Fruit fly (Drosophila melanogaster) whole organism, embryonic: Measurements from ENCODE around the gene CG42335.

Experiments used
- CG17568 ChIP-seq: fragments of 200-800 bp; sonication (Bioruptor generic); optimal IDR thresholded peaks from 2 replicates; lab custom pipeline; 2018; ENCODE audit warnings: missing biosample characterization, mild to moderate bottlenecking, missing genetic modification characterization, moderate library complexity
- CG4854 ChIP-seq: fragments of 200-800 bp; sonication (Bioruptor generic); optimal IDR thresholded peaks from 2 replicates; lab custom pipeline; 2016; ENCODE audit warnings: missing biosample characterization, missing genetic modification characterization, inconsistent platforms

DNA sequence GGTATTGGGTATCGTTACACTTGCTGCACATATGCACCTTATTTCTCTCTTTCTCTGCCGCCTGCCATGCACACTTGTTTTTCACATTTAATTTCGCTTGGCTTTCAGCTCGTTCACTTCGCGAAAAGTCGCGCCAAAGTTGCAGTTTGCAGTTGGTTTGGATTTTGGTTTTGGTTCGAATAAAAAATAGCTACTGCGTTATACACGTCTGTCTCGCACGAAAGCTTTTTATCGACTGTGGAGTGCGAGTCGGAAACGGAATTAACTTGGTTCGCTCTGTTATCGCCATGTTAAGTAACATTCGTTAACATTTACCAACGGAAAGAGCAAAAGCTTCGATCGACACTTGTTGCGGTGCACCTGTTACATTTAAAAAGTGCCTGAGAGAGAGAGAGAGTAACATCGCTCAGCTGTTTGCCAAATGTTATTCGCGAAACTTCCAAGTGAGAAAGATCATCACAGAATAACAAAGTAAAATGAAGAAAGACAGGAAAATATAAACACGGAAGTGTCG is 39.1 kb upstream of the CG42335 start, which contains the start of gene CG31176:
- TF ChIP-seq CG4854 (no peak), CG17568 (GFP tag; lab: Kevin White, UChicago) (no peak)
